Fruit fly (Drosophila melanogaster): ENCODE measurements around the gene CG33223.

The CG33223 gene

dm6 chrX:8416956-8417355 lies 66.7 kb downstream of the CG33223 start (continued):
- TF ChIP-seq gcm2 (GFP tag; optimal IDR thresholded peaks at IDR 0.05) (no peak), nmo (GFP tag; optimal IDR thresholded peaks at IDR 0.05) (peak; percentile 63), dpn (GFP tag; optimal IDR thresholded peaks at IDR 0.05) (peak in 1 of 2 experiments; percentile 52), MESR4 (GFP tag; optimal IDR thresholded peaks at IDR 0.05) (no peak), az2 (GFP tag; optimal IDR thresholded peaks at IDR 0.05) (peak; percentile 18), aop (GFP tag; IDR thresholded peaks at IDR 0.05) (no peak), inv (GFP tag; IDR thresholded peaks at IDR 0.05; ENCODE audit: partially characterized antibody) (no peak), lmd (GFP tag; IDR thresholded peaks at IDR 0.05) (peak; percentile 39), CrebB (tag; optimal IDR thresholded peaks at IDR 0.05) (no peak), bsh (GFP tag; optimal IDR thresholded peaks at IDR 0.05) (peak in 1 of 2 experiments; percentile 13), ase (GFP tag; IDR thresholded peaks at IDR 0.05) (no peak), Usf (GFP tag; optimal IDR thresholded peaks at IDR 0.05) (no peak), CG13123 (GFP tag; optimal IDR thresholded peaks at IDR 0.05) (no peak), CG7372 (GFP tag; IDR thresholded peaks at IDR 0.05) (no peak), Rfx (GFP tag; IDR thresholded peaks at IDR 0.05) (0 out of 2 replicates have a peak, but pooled peaks have one; percentile 29), Trl (optimal IDR thresholded peaks at IDR 0.05) (no peak), Trl (GFP tag; optimal IDR thresholded peaks at IDR 0.05) (peak; percentile 46), jumu (GFP tag; optimal IDR thresholded peaks at IDR 0.05) (peak; percentile 29)

dm6 chrX:8416209-8416608 lies 67.5 kb downstream of the CG33223 start:
- TF ChIP-seq pros (GFP tag; optimal IDR thresholded peaks at IDR 0.05), result peak; percentile 78
- TF ChIP-seq crp (GFP tag; optimal IDR thresholded peaks at IDR 0.05), result peak in 1 of 2 experiments; percentile 28
- TF ChIP-seq Med (GFP tag), result peak; percentile 13
- peak; percentile 45 for TF ChIP-seq CG17385 (GFP tag; optimal IDR thresholded peaks at IDR 0.05)
- TF ChIP-seq Fer1 (GFP tag; optimal IDR thresholded peaks at IDR 0.05), result no peak
- no peak for TF ChIP-seq CG9797 (GFP tag; optimal IDR thresholded peaks at IDR 0.05)
- peak; percentile 27 for TF ChIP-seq sens (GFP tag)
- no peak for TF ChIP-seq dimm (GFP tag; IDR thresholded peaks at IDR 0.05)
- no peak for TF ChIP-seq Nf-YC (tag; optimal IDR thresholded peaks at IDR 0.05)
- TF ChIP-seq chif (GFP tag; optimal IDR thresholded peaks at IDR 0.05), result no peak
- peak; percentile 39 for TF ChIP-seq D19A (tag; optimal IDR thresholded peaks at IDR 0.05)
- no peak for TF ChIP-seq CG16779 (GFP tag; IDR thresholded peaks at IDR 0.05)
- TF ChIP-seq CG12071 (GFP tag; optimal IDR thresholded peaks at IDR 0.05), result no peak
- no peak for TF ChIP-seq CG18764 (GFP tag; optimal IDR thresholded peaks at IDR 0.05)
- TF ChIP-seq zf30C (GFP tag; optimal IDR thresholded peaks at IDR 0.05), result peak; percentile 57
